Fruit fly (Drosophila melanogaster) whole organism, adult: Measurements from ENCODE around the gene CG16734.

Experiments
- CG12768 ChIP-seq: fragments of 200-800 bp; sonication (Bioruptor generic); optimal IDR thresholded peaks from 2 replicates; lab custom pipeline; 2017; ENCODE audit warnings: missing biosample characterization, missing genetic modification characterization, mild to moderate bottlenecking, moderate library complexity, missing genetic modification reagents
- CG5204 ChIP-seq: fragments of 200-800 bp; sonication (Bioruptor generic); optimal IDR thresholded peaks from 2 replicates; lab custom pipeline; 2016; ENCODE audit warnings: missing biosample characterization, missing genetic modification characterization
- CG7101 ChIP-seq: fragments of 200-800 bp; sonication (Bioruptor generic); optimal IDR thresholded peaks from 2 replicates; lab custom pipeline; 2018; ENCODE audit warnings: missing biosample characterization, mild to moderate bottlenecking, missing genetic modification characterization, moderate library complexity
- Clk ChIP-seq: fragments of 200-800 bp; sonication (Bioruptor generic); optimal IDR thresholded peaks from 2 replicates; lab custom pipeline; 2017; ENCODE audit warnings: missing biosample characterization, missing genetic modification characterization
- bab1 ChIP-seq: fragments of 200-800 bp; sonication (Bioruptor generic); optimal IDR thresholded peaks from 3 replicates; lab custom pipeline; 2019; ENCODE audit warnings: missing biosample characterization, mild to moderate bottlenecking, missing genetic modification characterization, moderate library complexity
- kay ChIP-seq: fragments of 200-800 bp; sonication (Bioruptor generic); peaks from one replicate; lab custom pipeline; 2016; ENCODE audit warnings: missing biosample characterization, missing genetic modification characterization, borderline replicate concordance
- ovo ChIP-seq: fragments of 200-800 bp; sonication (Bioruptor generic); optimal IDR thresholded peaks from 2 replicates; lab custom pipeline; 2016; ENCODE audit warnings: missing biosample characterization, missing genetic modification characterization
- toe ChIP-seq: fragments of 200-800 bp; sonication (Bioruptor generic); optimal IDR thresholded peaks from 2 replicates; lab custom pipeline; 2016; ENCODE audit warnings: missing biosample characterization, missing genetic modification characterization

dm6 chr3R:9249025-9249735 is 5.7 kb upstream of the CG16734 start:
- no peak for TF ChIP-seq CG12768 (GFP tag; lab: Kevin White, UChicago)
- TF ChIP-seq toe (GFP tag; lab: Kevin White, UChicago), result no peak
- TF ChIP-seq Clk (GFP tag; lab: Kevin White, UChicago), result no peak
- TF ChIP-seq kay, result no peak
- TF ChIP-seq bab1 (GFP tag; lab: Kevin White, UChicago), result no peak
- no peak for TF ChIP-seq ovo (GFP tag; lab: Kevin White, UChicago)
- TF ChIP-seq CG5204 (GFP tag; lab: Kevin White, UChicago), result no peak
- no peak for TF ChIP-seq CG7101 (tag; lab: Kevin White, UChicago)
